Worm (Caenorhabditis elegans) whole organism, early embryonic: ENCODE measurements around the gene srd-30.

Source experiments
- B0310.2 ChIP-seq: sonication (generic microtip); optimal IDR thresholded peaks from 2 replicates; lab custom pipeline; 2016; ENCODE audit warnings: mild to moderate bottlenecking, missing genetic modification characterization, missing compliant biosample characterization
- F13C5.2 ChIP-seq: sonication (generic microtip); optimal IDR thresholded peaks from 2 replicates; lab custom pipeline; 2017; ENCODE audit warnings: mild to moderate bottlenecking, missing genetic modification characterization, inconsistent platforms, missing compliant biosample characterization
- aly-1 ChIP-seq: sonication (generic microtip); optimal IDR thresholded peaks from 2 replicates; lab custom pipeline; 2016; ENCODE audit warnings: missing genetic modification characterization, missing compliant biosample characterization
- ama-1 ChIP-seq: fragments of 150-350 bp; optimal IDR thresholded peaks from 2 replicates; lab custom pipeline; 2014
- ceh-13 ChIP-seq: fragments of 200-800 bp; sonication (Bioruptor generic); optimal IDR thresholded peaks from 2 replicates; lab custom pipeline; 2018; ENCODE audit warnings: mild to moderate bottlenecking, missing genetic modification characterization, missing compliant biosample characterization
- ceh-36 ChIP-seq: sonication (generic microtip); optimal IDR thresholded peaks from 2 replicates; lab custom pipeline; 2016; ENCODE audit warnings: missing genetic modification characterization, inconsistent platforms, missing compliant biosample characterization
- ets-7 ChIP-seq: sonication (generic microtip); optimal IDR thresholded peaks from 2 replicates; lab custom pipeline; 2016; ENCODE audit warnings: missing genotype, missing genetic modification characterization, missing compliant biosample characterization
- flt-1 ChIP-seq: fragments of 200-800 bp; sonication (Bioruptor generic); IDR thresholded peaks from 2 replicates; pipeline ENCODE4 v1.3.6; 2022; ENCODE audit warnings: missing genetic modification characterization, missing compliant biosample characterization
- hmbx-1 ChIP-seq: sonication (generic microtip); optimal IDR thresholded peaks from 2 replicates; lab custom pipeline; 2016; ENCODE audit warnings: mild to moderate bottlenecking, missing genetic modification characterization, missing compliant biosample characterization
- hmg-4 ChIP-seq: fragments of 200-800 bp; sonication (Bioruptor generic); optimal IDR thresholded peaks from 2 replicates; lab custom pipeline; 2018; ENCODE audit warnings: mild to moderate bottlenecking, missing genetic modification characterization, missing compliant biosample characterization
- hnd-1 ChIP-seq: sonication (generic microtip); optimal IDR thresholded peaks from 2 replicates; lab custom pipeline; 2016; ENCODE audit warnings: missing genetic modification characterization, missing compliant biosample characterization
- pes-1 ChIP-seq: fragments of 200-800 bp; sonication (Bioruptor generic); IDR thresholded peaks from 2 replicates; pipeline ENCODE4 v1.3.6; 2022; ENCODE audit warnings: missing genetic modification reagents, missing genetic modification characterization, missing compliant biosample characterization
- scrt-1 ChIP-seq: fragments of 200-800 bp; sonication (Bioruptor generic); IDR thresholded peaks from 2 replicates; pipeline ENCODE4 v1.3.6; 2022; ENCODE audit warnings: missing genetic modification characterization, missing compliant biosample characterization
- sea-1 ChIP-seq: fragments of 200-800 bp; sonication (Bioruptor generic); conservative IDR thresholded peaks from 2 replicates; pipeline ENCODE4 v1.3.6; 2022; ENCODE audit warnings: missing genetic modification characterization, missing compliant biosample characterization
- tbx-11 ChIP-seq: fragments of 200-800 bp; sonication (Bioruptor generic); IDR thresholded peaks from 2 replicates; pipeline ENCODE4 v1.3.6; 2022; ENCODE audit warnings: missing genetic modification characterization, missing compliant biosample characterization
- tbx-37 ChIP-seq: fragments of 200-800 bp; sonication (Bioruptor generic); conservative IDR thresholded peaks from 2 replicates; pipeline ENCODE4 v1.3.6; 2022; ENCODE audit warnings: missing genetic modification reagents, missing genetic modification characterization, missing compliant biosample characterization
- tra-4 ChIP-seq: sonication (generic microtip); optimal IDR thresholded peaks from 2 replicates; lab custom pipeline; 2017; ENCODE audit warnings: missing genetic modification characterization, missing compliant biosample characterization

srd-30 gene

DNA sequence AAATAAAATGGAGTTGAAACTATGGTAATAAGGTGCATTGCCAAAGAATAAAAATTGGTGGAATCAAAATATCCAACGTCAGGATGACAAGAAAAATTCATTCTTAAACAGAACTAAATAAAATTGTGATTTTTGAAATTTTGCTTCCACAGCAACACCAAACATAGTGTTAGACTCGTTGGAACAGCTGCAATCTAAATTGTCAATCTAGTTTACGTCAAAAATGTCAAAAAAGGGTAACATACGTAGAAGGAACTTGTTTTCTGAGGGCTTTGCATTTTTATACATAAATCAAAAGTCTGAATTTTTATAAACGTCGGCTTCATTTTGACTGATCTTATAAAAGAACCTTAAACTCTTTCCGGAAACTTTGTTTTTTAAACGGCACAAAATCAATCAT is 24.0 kb downstream of the srd-30 start, which contains the start of gene srh-200:
srh-200 (minus strand) TSS at position 101 of the 400 bp plus-strand sequence.
- TF ChIP-seq F13C5.2 = no peak
- no peak for TF ChIP-seq tbx-37 (GFP tag; lab: Robert Waterston, UW)
- no peak for TF ChIP-seq aly-1 (tag; lab: Kevin White, UChicago)
- TF ChIP-seq ama-1 (lab: Kevin White, UChicago) = no peak
- TF ChIP-seq pes-1 (GFP tag; lab: Robert Waterston, UW) = no peak
- no peak for TF ChIP-seq scrt-1 (GFP tag; lab: Robert Waterston, UW)
- no peak for TF ChIP-seq ceh-13
- no peak for TF ChIP-seq tbx-11 (GFP tag; lab: Robert Waterston, UW)
- no peak for TF ChIP-seq B0310.2
- no peak for TF ChIP-seq hnd-1 (tag; lab: Kevin White, UChicago)
- TF ChIP-seq tra-4 (tag; lab: Kevin White, UChicago) = no peak

DNA sequence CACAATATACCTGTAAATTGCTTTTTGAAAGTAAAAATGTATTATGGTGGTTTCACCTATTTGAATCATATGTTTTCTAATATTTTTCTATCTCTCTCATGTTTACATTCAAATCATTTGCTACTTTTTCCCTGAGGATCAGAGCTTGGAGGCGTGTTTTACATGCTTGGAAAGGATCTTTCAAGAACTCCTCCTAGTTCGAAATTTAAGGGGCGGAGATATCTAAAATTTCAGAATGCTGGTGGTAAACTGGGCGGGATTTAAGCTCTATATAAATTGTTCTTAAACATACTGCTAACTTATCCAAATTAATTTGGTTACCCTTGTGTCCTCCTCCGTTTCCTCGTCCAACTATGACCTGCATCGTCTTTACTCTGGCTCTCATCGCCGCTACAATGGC is 38.3 kb downstream of the srd-30 start, which contains the start of gene C12D5.5:
C12D5.5 (plus strand) TSS at position 301 of the 400 bp plus-strand sequence.
- TF ChIP-seq B0310.2 (no peak), hmg-4 (no peak), sea-1 (GFP tag; lab: Robert Waterston, UW) (no peak), aly-1 (tag; lab: Kevin White, UChicago) (no peak), tra-4 (tag; lab: Kevin White, UChicago) (no peak), hmbx-1 (tag; lab: Kevin White, UChicago) (no peak), ceh-13 (no peak), tbx-37 (GFP tag; lab: Robert Waterston, UW) (no peak), ets-7 (tag; lab: Kevin White, UChicago) (no peak), ama-1 (lab: Kevin White, UChicago) (no peak), F13C5.2 (no peak), scrt-1 (GFP tag; lab: Robert Waterston, UW) (no peak), pes-1 (GFP tag; lab: Robert Waterston, UW) (no peak), hnd-1 (tag; lab: Kevin White, UChicago) (no peak), flt-1 (GFP tag; lab: Robert Waterston, UW) (no peak), ceh-36 (no peak)

DNA sequence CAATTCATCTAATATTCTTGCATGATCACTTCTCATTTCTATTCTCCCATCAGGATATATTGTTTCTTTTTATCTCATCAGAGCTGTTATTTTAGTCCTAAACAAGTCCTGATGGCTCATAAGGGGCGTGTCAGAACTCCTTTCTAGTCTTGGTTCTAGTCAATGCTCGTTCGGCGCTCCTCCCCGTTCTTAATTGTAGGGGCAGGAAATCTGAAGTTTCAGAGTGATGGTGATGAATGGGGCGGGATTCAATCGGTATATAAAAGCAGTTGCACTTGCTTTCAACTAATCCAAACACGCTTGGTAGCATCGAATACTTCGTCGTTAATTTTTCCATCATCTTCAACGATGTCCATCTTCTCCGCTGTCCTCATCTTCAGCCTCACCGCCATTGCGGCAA is 42.7 kb downstream of the srd-30 start, which contains the start of gene C12D5.4:
C12D5.4 (plus strand) TSS at position 301 of the 400 bp plus-strand sequence.
- no peak for TF ChIP-seq ceh-36
- TF ChIP-seq hmg-4 = no peak
- TF ChIP-seq tra-4 (tag; lab: Kevin White, UChicago) = no peak
- TF ChIP-seq ceh-13 = no peak
- no peak for TF ChIP-seq sea-1 (GFP tag; lab: Robert Waterston, UW)
- no peak for TF ChIP-seq tbx-11 (GFP tag; lab: Robert Waterston, UW)
- no peak for TF ChIP-seq F13C5.2
- TF ChIP-seq B0310.2 = no peak
- no peak for TF ChIP-seq aly-1 (tag; lab: Kevin White, UChicago)
- TF ChIP-seq flt-1 (GFP tag; lab: Robert Waterston, UW) = no peak
- no peak for TF ChIP-seq scrt-1 (GFP tag; lab: Robert Waterston, UW)
- no peak for TF ChIP-seq hnd-1 (tag; lab: Kevin White, UChicago)
- TF ChIP-seq hmbx-1 (tag; lab: Kevin White, UChicago) = no peak

DNA sequence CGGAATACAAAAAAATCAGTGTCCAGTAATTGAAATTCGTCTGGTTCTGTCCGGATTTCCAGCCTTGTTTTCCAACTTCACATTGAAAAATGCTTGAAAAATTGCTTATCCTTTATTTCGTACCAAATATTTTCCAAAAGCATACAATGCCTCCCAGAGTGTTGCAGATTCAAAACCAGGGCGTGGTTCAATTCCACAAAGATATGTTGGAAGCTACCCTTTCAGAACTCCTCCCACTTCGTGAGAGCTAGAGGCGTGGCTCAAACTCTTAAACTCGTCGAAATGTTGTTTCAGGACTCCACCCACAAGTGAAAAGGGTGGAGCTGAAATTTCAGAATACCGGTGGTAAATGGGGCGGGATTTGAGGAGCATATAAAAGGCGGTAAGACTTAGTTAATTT is 46.3 kb downstream of the srd-30 start, which contains the start of gene C12D5.3:
C12D5.3 (plus strand) TSS at position 301 of the 400 bp plus-strand sequence.
- TF ChIP-seq flt-1 (GFP tag; lab: Robert Waterston, UW) (no peak), hnd-1 (tag; lab: Kevin White, UChicago) (no peak), B0310.2 (no peak), ceh-36 (no peak), tra-4 (tag; lab: Kevin White, UChicago) (no peak), tbx-37 (GFP tag; lab: Robert Waterston, UW) (no peak), hmg-4 (no peak), ceh-13 (no peak), scrt-1 (GFP tag; lab: Robert Waterston, UW) (no peak), hmbx-1 (tag; lab: Kevin White, UChicago) (no peak), ama-1 (lab: Kevin White, UChicago) (no peak), sea-1 (GFP tag; lab: Robert Waterston, UW) (no peak), tbx-11 (GFP tag; lab: Robert Waterston, UW) (no peak), aly-1 (tag; lab: Kevin White, UChicago) (no peak), pes-1 (GFP tag; lab: Robert Waterston, UW) (no peak)
